Worm (Caenorhabditis elegans) whole organism, late embryonic: ENCODE data around the gene Y17G9B.4.

Experiments
- C08G9.2 ChIP-seq: sonication (generic microtip); optimal IDR thresholded peaks from 2 replicates; lab custom pipeline; 2016; ENCODE audit warnings: mild to moderate bottlenecking, missing genetic modification characterization, moderate library complexity, missing compliant biosample characterization
- C38D4.7 ChIP-seq: fragments of 200-800 bp; sonication (Bioruptor generic); optimal IDR thresholded peaks from 2 replicates; lab custom pipeline; 2018; ENCODE audit warnings: mild to moderate bottlenecking, missing genetic modification characterization, moderate library complexity, missing compliant biosample characterization
- K02D7.2 ChIP-seq: sonication (generic microtip); optimal IDR thresholded peaks from 2 replicates; lab custom pipeline; 2017; ENCODE audit warnings: mild to moderate bottlenecking, missing genetic modification characterization, missing compliant biosample characterization
- K09A11.1 ChIP-seq: sonication (generic microtip); optimal IDR thresholded peaks from 2 replicates; lab custom pipeline; 2017; ENCODE audit warnings: antibody characterized with exemption, mild to moderate bottlenecking, missing genetic modification characterization, missing compliant biosample characterization; ENCODE audit not compliant: insufficient read depth
- Y22D7AL.16 ChIP-seq: sonication (generic microtip); optimal IDR thresholded peaks from 2 replicates; lab custom pipeline; 2016; ENCODE audit warnings: missing genetic modification characterization, missing compliant biosample characterization
- ceh-18 ChIP-seq: sonication (generic microtip); optimal IDR thresholded peaks from 2 replicates; lab custom pipeline; 2016; ENCODE audit warnings: missing genetic modification characterization, missing compliant biosample characterization
- ceh-22 ChIP-seq: sonication (generic microtip); optimal IDR thresholded peaks from 2 replicates; lab custom pipeline; 2017; ENCODE audit warnings: missing biosample characterization, missing genetic modification characterization
- ceh-30 ChIP-seq: fragments of 150-350 bp; optimal IDR thresholded peaks from 2 replicates; lab custom pipeline; 2014; ENCODE audit warnings: missing biosample characterization, missing genetic modification characterization
- ceh-45 ChIP-seq: fragments of 200-800 bp; sonication (Bioruptor generic); IDR thresholded peaks from 2 replicates; pipeline ENCODE4 v1.3.6; 2022; ENCODE audit warnings: missing genetic modification reagents, missing genetic modification characterization, missing compliant biosample characterization
- ceh-6 ChIP-seq: fragments of 200-800 bp; sonication (Bioruptor generic); optimal IDR thresholded peaks from 2 replicates; lab custom pipeline; 2018; ENCODE audit warnings: mild to moderate bottlenecking, missing genetic modification characterization, missing compliant biosample characterization
- elt-2 ChIP-seq: sonication (generic microtip); optimal IDR thresholded peaks from 2 replicates; lab custom pipeline; 2016; ENCODE audit warnings: missing genetic modification reagents, missing genetic modification characterization, missing compliant biosample characterization
- ets-4 ChIP-seq: sonication (generic microtip); optimal IDR thresholded peaks from 2 replicates; lab custom pipeline; 2016; ENCODE audit warnings: missing genetic modification characterization, missing compliant biosample characterization
- fax-1 ChIP-seq: sonication (generic microtip); optimal IDR thresholded peaks from 2 replicates; lab custom pipeline; 2016; ENCODE audit warnings: missing genotype, missing genetic modification characterization, missing compliant biosample characterization
- fkh-6 ChIP-seq: sonication (generic microtip); optimal IDR thresholded peaks from 2 replicates; lab custom pipeline; 2016; ENCODE audit warnings: missing genetic modification characterization, missing compliant biosample characterization
- gmeb-2 ChIP-seq: sonication (generic microtip); optimal IDR thresholded peaks from 2 replicates; lab custom pipeline; 2016; ENCODE audit warnings: missing genetic modification characterization, inconsistent platforms, missing compliant biosample characterization
- hlh-13 ChIP-seq: fragments of 200-800 bp; sonication (Bioruptor generic); optimal IDR thresholded peaks from 2 replicates; lab custom pipeline; 2018; ENCODE audit warnings: mild to moderate bottlenecking, missing genetic modification characterization, missing compliant biosample characterization
- hlh-8 ChIP-seq: sonication (generic microtip); optimal IDR thresholded peaks from 2 replicates; lab custom pipeline; 2016; ENCODE audit warnings: missing genotype, missing genetic modification characterization, missing compliant biosample characterization
- madf-2 ChIP-seq: sonication (generic microtip); optimal IDR thresholded peaks from 2 replicates; lab custom pipeline; 2017; ENCODE audit warnings: missing genetic modification characterization, missing compliant biosample characterization
- nfya-1 ChIP-seq: sonication (generic microtip); optimal IDR thresholded peaks from 2 replicates; lab custom pipeline; 2017; ENCODE audit warnings: missing genetic modification characterization, mild to moderate bottlenecking, missing compliant biosample characterization, antibody characterized with exemption, moderate library complexity
- nhr-11 ChIP-seq: fragments of 150-350 bp; optimal IDR thresholded peaks from 2 replicates; lab custom pipeline; 2014; ENCODE audit warnings: missing biosample characterization, missing genetic modification characterization
- odd-2 ChIP-seq: sonication (generic microtip); optimal IDR thresholded peaks from 2 replicates; lab custom pipeline; 2017; ENCODE audit warnings: antibody characterized with exemption, mild to moderate bottlenecking, missing genetic modification characterization, missing compliant biosample characterization
- pat-9 ChIP-seq: fragments of 200-800 bp; sonication (Bioruptor generic); optimal IDR thresholded peaks from 2 replicates; lab custom pipeline; 2018; ENCODE audit warnings: mild to moderate bottlenecking, missing genetic modification characterization, moderate library complexity, missing compliant biosample characterization
- pqm-1 ChIP-seq: sonication (generic microtip); optimal IDR thresholded peaks from 2 replicates; lab custom pipeline; 2016; ENCODE audit warnings: missing genetic modification characterization, missing compliant biosample characterization
- pros-1 ChIP-seq: fragments of 150-350 bp; optimal IDR thresholded peaks from 2 replicates; lab custom pipeline; 2014; ENCODE audit warnings: missing biosample characterization, missing genetic modification reagents, missing genetic modification characterization
- sox-2 ChIP-seq: fragments of 200-800 bp; sonication (Bioruptor generic); IDR thresholded peaks from 2 replicates; pipeline ENCODE4 v1.3.6; 2022; ENCODE audit warnings: missing genetic modification reagents, missing genetic modification characterization, missing compliant biosample characterization
- sox-4 ChIP-seq: sonication (generic microtip); optimal IDR thresholded peaks from 2 replicates; lab custom pipeline; 2017; ENCODE audit warnings: mild to moderate bottlenecking, missing genetic modification characterization, inconsistent platforms, missing compliant biosample characterization
- unc-3 ChIP-seq, 2 experiments: fragments of 200-800 bp in 1 of 2; sonication (Bioruptor generic) in 1 of 2; sonication (generic microtip) in 1 of 2; conservative IDR thresholded peaks in 1 of 2; optimal IDR thresholded peaks in 1 of 2; 2 replicates each; pipeline versions ENCODE4 v1.3.6 to Lab custom; 2016 to 2022; ENCODE audit warnings: missing compliant biosample characterization in 2 of 2, missing genetic modification characterization in 2 of 2, missing genetic modification reagents in 1 of 2
- unc-55 ChIP-seq: sonication (generic microtip); optimal IDR thresholded peaks from 2 replicates; lab custom pipeline; 2017; ENCODE audit warnings: missing biosample characterization, missing genetic modification reagents, missing genetic modification characterization
- unc-86 ChIP-seq: sonication (generic microtip); optimal IDR thresholded peaks from 2 replicates; lab custom pipeline; 2016; ENCODE audit warnings: missing genetic modification characterization, missing compliant biosample characterization

The Y17G9B.4 gene

ce11 chrIV:4771792-4772191 lies 19.9 kb downstream of the Y17G9B.4 start, which contains the start of gene R11E3.2:
TSS of gene R11E3.2 (plus strand) at chrIV:4772092.
- no peak for TF ChIP-seq pros-1 (tag; lab: Kevin White, UChicago)
- no peak for TF ChIP-seq ceh-6 (GFP tag; lab: Kevin White, UChicago)
- TF ChIP-seq K09A11.1 (tag; lab: Kevin White, UChicago): no peak
- TF ChIP-seq sox-4: no peak
- TF ChIP-seq hlh-8: no peak

ce11 chrIV:4776001-4776400 lies 24.1 kb downstream of the Y17G9B.4 start, which contains the start of gene R11E3.19:
TSS of gene R11E3.19 (minus strand) at chrIV:4776101.
- TF ChIP-seq ceh-45 (no peak), odd-2 (no peak), unc-55 (GFP tag; lab: Kevin White, UChicago) (no peak)

ce11 chrIV:4776501-4776900 lies 24.6 kb downstream of the Y17G9B.4 start:
- TF ChIP-seq ceh-30 (tag; lab: Kevin White, UChicago) (no peak), nfya-1 (peak; percentile 96), nhr-11 (tag; lab: Kevin White, UChicago) (no peak)

- TF ChIP-seq ets-4 (no peak), Y22D7AL.16 (tag; lab: Kevin White, UChicago) (no peak), sox-2 (GFP tag; lab: Robert Waterston, UW) (no peak), C38D4.7 (GFP tag; lab: Kevin White, UChicago) (no peak), ceh-18 (tag; lab: Kevin White, UChicago) (no peak), ceh-6 (GFP tag; lab: Kevin White, UChicago) (no peak), fkh-6 (tag; lab: Kevin White, UChicago) (no peak), pat-9 (tag; lab: Kevin White, UChicago) (no peak), madf-2 (tag; lab: Kevin White, UChicago) (no peak), ceh-22 (no peak), elt-2 (tag; lab: Kevin White, UChicago) (no peak), pqm-1 (tag; lab: Kevin White, UChicago) (no peak), hlh-13 (GFP tag; lab: Kevin White, UChicago) (no peak), fax-1 (no peak), hlh-8 (no peak), K02D7.2 (tag; lab: Kevin White, UChicago) (no peak), sox-4 (no peak)
- TF ChIP-seq, all 69 proteins: peak for 0
Measured at ce11 chrIV:4780129-4780528, 28.2 kb downstream of the Y17G9B.4 start, which contains the start of gene set-15. TSS of gene set-15 (minus strand) at chrIV:4780229.

- TF ChIP-seq nhr-11 (tag; lab: Kevin White, UChicago) (no peak), fkh-6 (tag; lab: Kevin White, UChicago) (no peak), elt-2 (tag; lab: Kevin White, UChicago) (peak; percentile 23), unc-3 (GFP tag; conservative IDR thresholded peaks at IDR 0.05; lab: Robert Waterston, UW) (no peak), unc-3 (tag; optimal IDR thresholded peaks at IDR 0.05; lab: Kevin White, UChicago) (no peak), nfya-1 (peak; percentile 4), ceh-18 (tag; lab: Kevin White, UChicago) (peak; percentile 3), C08G9.2 (tag; lab: Kevin White, UChicago) (no peak), madf-2 (tag; lab: Kevin White, UChicago) (peak; percentile 15)
Measured at ce11 chrIV:4781123-4781522, 29.2 kb downstream of the Y17G9B.4 start.

- peak; percentile 19 for TF ChIP-seq gmeb-2 (tag; lab: Kevin White, UChicago)
Measured at ce11 chrIV:4784687-4785086, 32.8 kb downstream of the Y17G9B.4 start.

ce11 chrIV:4788332-4788731 lies 36.4 kb downstream of the Y17G9B.4 start, which contains the start of gene nhr-104:
TSS of gene nhr-104 (minus strand) at chrIV:4788692.
- TF ChIP-seq elt-2 (tag; lab: Kevin White, UChicago) (peak; percentile 29), unc-86 (tag; lab: Kevin White, UChicago) (no peak)
